Worm (Caenorhabditis elegans) whole organism, midembryonic: Measurements from ENCODE around the gene dos-3.

Source experiments
- T22C8.4 ChIP-seq: fragments of 200-800 bp; sonication (Bioruptor generic); IDR thresholded peaks from 2 replicates; pipeline ENCODE4 v1.3.6; 2022; ENCODE audit warnings: missing genetic modification characterization, missing compliant biosample characterization
- cog-1 ChIP-seq: sonication (generic microtip); optimal IDR thresholded peaks from 2 replicates; lab custom pipeline; 2016; ENCODE audit warnings: missing genetic modification characterization, missing compliant biosample characterization
- flt-1 ChIP-seq: fragments of 200-800 bp; sonication (Bioruptor generic); IDR thresholded peaks from 2 replicates; pipeline ENCODE4 v1.3.6; 2022; ENCODE audit warnings: missing genetic modification characterization, missing compliant biosample characterization
- klf-2 ChIP-seq: fragments of 200-800 bp; sonication (Bioruptor generic); conservative IDR thresholded peaks from 2 replicates; pipeline ENCODE4 v1.3.6; 2022; ENCODE audit warnings: missing genetic modification reagents, missing genetic modification characterization, missing compliant biosample characterization
- ref-1 ChIP-seq: fragments of 200-800 bp; sonication (Bioruptor generic); conservative IDR thresholded peaks from 2 replicates; pipeline ENCODE4 v1.3.6; 2022; ENCODE audit warnings: missing genetic modification reagents, missing genetic modification characterization, missing compliant biosample characterization
- ztf-23 ChIP-seq: fragments of 200-800 bp; sonication (Bioruptor generic); IDR thresholded peaks from 2 replicates; pipeline ENCODE4 v1.3.6; 2022; ENCODE audit warnings: missing genetic modification reagents, missing genetic modification characterization, missing compliant biosample characterization

- TF ChIP-seq T22C8.4 (GFP tag; lab: Robert Waterston, UW), result no peak
- TF ChIP-seq cog-1 (tag; lab: Kevin White, UChicago), result no peak
- TF ChIP-seq ztf-23 (GFP tag; lab: Robert Waterston, UW), result no peak
- no peak for TF ChIP-seq ref-1 (GFP tag; lab: Robert Waterston, UW)
- no peak for TF ChIP-seq klf-2 (GFP tag; lab: Robert Waterston, UW)
- no peak for TF ChIP-seq flt-1 (GFP tag; lab: Robert Waterston, UW)
Observed at ce11 chrIII:845485-845884, 6.1 kb upstream of the dos-3 start, which contains the start of gene K02F3.2.
